ENCODE assay signal across 1 fruit fly cellular context in the genomic region with DNA sequence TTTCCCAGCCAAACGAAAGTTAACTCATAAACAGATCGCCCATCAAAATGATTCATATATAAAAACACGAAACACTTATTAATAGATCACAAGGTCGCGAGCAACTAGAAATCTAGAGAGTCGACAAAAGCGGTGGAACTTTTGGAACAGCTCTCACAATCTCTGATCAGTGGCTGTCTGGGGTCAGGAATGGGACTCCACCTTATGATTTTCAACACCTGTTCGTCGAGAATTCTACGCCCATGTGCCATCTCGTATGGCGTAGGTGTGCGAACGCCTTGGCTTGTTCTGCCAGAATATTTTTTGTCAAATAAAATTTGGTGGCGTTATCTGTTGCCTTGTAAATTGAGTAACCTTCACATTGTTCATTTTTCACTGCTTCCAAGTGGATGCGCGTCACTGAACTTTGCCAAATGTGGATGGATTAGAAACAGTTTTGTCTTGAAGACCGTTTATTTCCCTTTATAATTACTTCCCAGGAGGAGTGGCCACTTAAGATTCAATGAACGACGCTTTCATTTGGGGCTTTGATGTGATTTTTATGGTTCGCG.
TF ChIP-seq lines count a peak whose summit lies in the region.

No protein-coding gene starts in this region.

TF ChIP-seq in whole organism, embryonic, 481 proteins besides CTCF, POLR2A, EP300 and RAD21 (continued from another document and continues in another):
- TF ChIP-seq tgo (GFP tag; IDR thresholded peaks at IDR 0.05; lab: Robert Waterston, UW), result peak; percentile 30; the same call in 1 of the 3 replicates
- peak; percentile 67 for TF ChIP-seq Taf1 (GFP tag; IDR thresholded peaks at IDR 0.05; lab: Robert Waterston, UW)
- TF ChIP-seq cas (GFP tag; IDR thresholded peaks at IDR 0.05; lab: Robert Waterston, UW), result no peak
- TF ChIP-seq Myb (GFP tag; optimal IDR thresholded peaks at IDR 0.05; lab: Kevin White, UChicago), result peak; percentile 5
- 0 out of 2 replicates have a peak, but pooled peaks have one; percentile 14 for TF ChIP-seq gsb (GFP tag; IDR thresholded peaks at IDR 0.05; lab: Robert Waterston, UW)
- TF ChIP-seq Med (GFP tag; lab: Kevin White, UChicago), result peak; percentile 96
- TF ChIP-seq Oli (tag; optimal IDR thresholded peaks at IDR 0.05; lab: Kevin White, UChicago), result no peak
- TF ChIP-seq BEAF-32 (GFP tag; optimal IDR thresholded peaks at IDR 0.05; lab: Kevin White, UChicago), result no peak
- peak; percentile 2 for TF ChIP-seq exex (tag; optimal IDR thresholded peaks at IDR 0.05; lab: Kevin White, UChicago)
- TF ChIP-seq CG3847 (GFP tag; IDR thresholded peaks at IDR 0.05; lab: Robert Waterston, UW), result peak; percentile 43; the same call in 1 of the 2 replicates
- TF ChIP-seq CG11085 (GFP tag; IDR thresholded peaks at IDR 0.05; lab: Robert Waterston, UW), result peak; percentile 59; the same call in 1 of the 2 replicates
- peak; percentile 71 for TF ChIP-seq Hmr (GFP tag; optimal IDR thresholded peaks at IDR 0.05; lab: Kevin White, UChicago)
- 0 out of 2 replicates have a peak, but pooled peaks have one; percentile 14 for TF ChIP-seq CG16779 (GFP tag; IDR thresholded peaks at IDR 0.05; lab: Robert Waterston, UW)
- TF ChIP-seq Mrtf (GFP tag; IDR thresholded peaks at IDR 0.05; lab: Robert Waterston, UW), result no peak; the same call in 2 of the 3 replicates
- no peak for TF ChIP-seq Ets97D (GFP tag; optimal IDR thresholded peaks at IDR 0.05; lab: Kevin White, UChicago)
- no peak for TF ChIP-seq CG31224 (GFP tag; IDR thresholded peaks at IDR 0.05; lab: Robert Waterston, UW)
- TF ChIP-seq CG8478 (optimal IDR thresholded peaks at IDR 0.05; lab: Kevin White, UChicago), result no peak
- TF ChIP-seq nerfin-1 (tag; optimal IDR thresholded peaks at IDR 0.05; lab: Kevin White, UChicago), result no peak
- TF ChIP-seq CG17359 (tag; optimal IDR thresholded peaks at IDR 0.05; lab: Kevin White, UChicago), result peak; percentile 33
- peak; percentile 93 for TF ChIP-seq Rfx (GFP tag; IDR thresholded peaks at IDR 0.05; lab: Robert Waterston, UW)
- TF ChIP-seq Dbx (GFP tag; IDR thresholded peaks at IDR 0.05; lab: Robert Waterston, UW), result peak; percentile 77; the same call in 2 of the 3 replicates
- TF ChIP-seq pnt (GFP tag; optimal IDR thresholded peaks at IDR 0.05; lab: Kevin White, UChicago), result no peak
- no peak for TF ChIP-seq pan (optimal IDR thresholded peaks at IDR 0.05; lab: Kevin White, UChicago)
- peak in 1 of 2 experiments; percentile 31 for TF ChIP-seq pan (GFP tag; optimal IDR thresholded peaks at IDR 0.05 in 1 of 2, IDR thresholded peaks at IDR 0.05 in 1 of 2)
- TF ChIP-seq gem (tag; optimal IDR thresholded peaks at IDR 0.05; lab: Kevin White, UChicago), result peak; percentile 40
- TF ChIP-seq Gsc (GFP tag; IDR thresholded peaks at IDR 0.05; lab: Robert Waterston, UW), result no peak
- peak; percentile 45 for TF ChIP-seq PHDP (tag; optimal IDR thresholded peaks at IDR 0.05; lab: Kevin White, UChicago)
- TF ChIP-seq en (GFP tag; optimal IDR thresholded peaks at IDR 0.05; lab: Kevin White, UChicago), result no peak
- TF ChIP-seq CG7987 (GFP tag; optimal IDR thresholded peaks at IDR 0.05; lab: Kevin White, UChicago), result peak; percentile 28
- TF ChIP-seq nau (GFP tag; optimal IDR thresholded peaks at IDR 0.05; lab: Kevin White, UChicago), result peak; percentile 47
- TF ChIP-seq lilli (GFP tag; optimal IDR thresholded peaks at IDR 0.05; lab: Kevin White, UChicago), result peak; percentile 68
- peak; percentile 67 for TF ChIP-seq mirr (GFP tag; optimal IDR thresholded peaks at IDR 0.05; lab: Kevin White, UChicago)
- peak in 1 of 2 experiments; percentile 45 for TF ChIP-seq Trl (optimal IDR thresholded peaks at IDR 0.05; lab: Kevin White, UChicago)
- no peak for TF ChIP-seq Trl (GFP tag; optimal IDR thresholded peaks at IDR 0.05; lab: Kevin White, UChicago)
- peak; percentile 44 for TF ChIP-seq fu2 (GFP tag; optimal IDR thresholded peaks at IDR 0.05; lab: Kevin White, UChicago)
- TF ChIP-seq sr (GFP tag; IDR thresholded peaks at IDR 0.05; lab: Robert Waterston, UW), result peak; percentile 93
- peak; percentile 76 for TF ChIP-seq Meics (GFP tag; optimal IDR thresholded peaks at IDR 0.05; lab: Kevin White, UChicago)
- no peak for TF ChIP-seq yki (optimal IDR thresholded peaks at IDR 0.05; lab: Kevin White, UChicago)
- TF ChIP-seq Fer3 (tag; optimal IDR thresholded peaks at IDR 0.05; lab: Kevin White, UChicago), result peak; percentile 62
- TF ChIP-seq CG12769 (tag; optimal IDR thresholded peaks at IDR 0.05; lab: Kevin White, UChicago), result peak; percentile 90
- TF ChIP-seq ems (GFP tag; optimal IDR thresholded peaks at IDR 0.05; lab: Kevin White, UChicago), result peak; percentile 4
- TF ChIP-seq hb (GFP tag; IDR thresholded peaks at IDR 0.05; lab: Robert Waterston, UW; ENCODE audit: partially characterized antibody), result no peak
- TF ChIP-seq CG7839 (tag; optimal IDR thresholded peaks at IDR 0.05; lab: Kevin White, UChicago), result peak; percentile 52
- no peak for TF ChIP-seq CG16863 (GFP tag; optimal IDR thresholded peaks at IDR 0.05; lab: Kevin White, UChicago)
- TF ChIP-seq CG11696 (GFP tag; IDR thresholded peaks at IDR 0.05; lab: Robert Waterston, UW), result 0 out of 2 replicates have a peak, but pooled peaks have one; percentile 45
- no peak for TF ChIP-seq Elba2 (GFP tag; optimal IDR thresholded peaks at IDR 0.05; lab: Kevin White, UChicago)
- peak; percentile 74 for TF ChIP-seq CG13624 (GFP tag; optimal IDR thresholded peaks at IDR 0.05; lab: Kevin White, UChicago)
- peak; percentile 39 for TF ChIP-seq CG18619 (GFP tag; optimal IDR thresholded peaks at IDR 0.05; lab: Kevin White, UChicago)
- no peak for TF ChIP-seq CG10959 (GFP tag; IDR thresholded peaks at IDR 0.05; lab: Robert Waterston, UW)
- no peak for TF ChIP-seq Six4 (GFP tag; optimal IDR thresholded peaks at IDR 0.05; lab: Kevin White, UChicago)
- TF ChIP-seq lmd (GFP tag; IDR thresholded peaks at IDR 0.05; lab: Robert Waterston, UW), result peak; percentile 31; the same call in 1 of the 2 replicates
- TF ChIP-seq CG13775 (GFP tag; optimal IDR thresholded peaks at IDR 0.05; lab: Kevin White, UChicago), result peak; percentile 7
- TF ChIP-seq Gug (GFP tag; IDR thresholded peaks at IDR 0.05; lab: Robert Waterston, UW), result peak; percentile 68; the same call in 2 of the 4 replicates
- TF ChIP-seq al (GFP tag; IDR thresholded peaks at IDR 0.05; lab: Robert Waterston, UW), result peak; percentile 48; the same call in 1 of the 2 replicates
- peak; percentile 63 for TF ChIP-seq dysf (GFP tag; IDR thresholded peaks at IDR 0.05; lab: Robert Waterston, UW)
- no peak for TF ChIP-seq ssp (GFP tag; IDR thresholded peaks at IDR 0.05; lab: Robert Waterston, UW)
- TF ChIP-seq ftz-f1 (GFP tag; optimal IDR thresholded peaks at IDR 0.05; lab: Kevin White, UChicago), result peak; percentile 95
- TF ChIP-seq grau (tag; optimal IDR thresholded peaks at IDR 0.05; lab: Kevin White, UChicago), result peak; percentile 29
- TF ChIP-seq toy (GFP tag; IDR thresholded peaks at IDR 0.05; lab: Robert Waterston, UW), result peak; percentile 55; the same call in 1 of the 2 replicates
- peak; percentile 23 for TF ChIP-seq CG17385 (GFP tag; optimal IDR thresholded peaks at IDR 0.05; lab: Kevin White, UChicago)
- TF ChIP-seq ab (GFP tag; optimal IDR thresholded peaks at IDR 0.05; lab: Kevin White, UChicago), result no peak
- TF ChIP-seq Xrp1 (GFP tag; IDR thresholded peaks at IDR 0.05; lab: Robert Waterston, UW), result 0 out of 2 replicates have a peak, but pooled peaks have one; percentile 21
- TF ChIP-seq CG10366 (GFP tag; IDR thresholded peaks at IDR 0.05; lab: Robert Waterston, UW), result 0 out of 2 replicates have a peak, but pooled peaks have one; percentile 28
- no peak for TF ChIP-seq Fer2 (tag; optimal IDR thresholded peaks at IDR 0.05; lab: Kevin White, UChicago)
- TF ChIP-seq inv (GFP tag; IDR thresholded peaks at IDR 0.05; lab: Robert Waterston, UW; ENCODE audit: partially characterized antibody), result no peak
- no peak for TF ChIP-seq CG2202 (tag; optimal IDR thresholded peaks at IDR 0.05; lab: Kevin White, UChicago)
- peak; percentile 88 for TF ChIP-seq CG32532 (GFP tag; IDR thresholded peaks at IDR 0.05; lab: Robert Waterston, UW)
- peak; percentile 35 for TF ChIP-seq kah (GFP tag; optimal IDR thresholded peaks at IDR 0.05; lab: Kevin White, UChicago)
- TF ChIP-seq Side (GFP tag; optimal IDR thresholded peaks at IDR 0.05; lab: Kevin White, UChicago), result peak; percentile 10
- TF ChIP-seq wdn (GFP tag; IDR thresholded peaks at IDR 0.05; lab: Robert Waterston, UW), result peak; percentile 61
- peak; percentile 83 for TF ChIP-seq slbo (GFP tag; IDR thresholded peaks at IDR 0.05; lab: Robert Waterston, UW)
- TF ChIP-seq CG9817 (tag; optimal IDR thresholded peaks at IDR 0.05; lab: Kevin White, UChicago), result peak; percentile 61
- peak; percentile 91 for TF ChIP-seq CG9932 (GFP tag; IDR thresholded peaks at IDR 0.05; lab: Robert Waterston, UW)
- no peak for TF ChIP-seq CG18764 (GFP tag; optimal IDR thresholded peaks at IDR 0.05; lab: Kevin White, UChicago)
- TF ChIP-seq CG12942 (GFP tag; optimal IDR thresholded peaks at IDR 0.05; lab: Kevin White, UChicago), result peak; percentile 8
- 0 out of 2 replicates have a peak, but pooled peaks have one; percentile 22 for TF ChIP-seq bowl (GFP tag; IDR thresholded peaks at IDR 0.05; lab: Robert Waterston, UW)
- TF ChIP-seq maf-S (GFP tag; optimal IDR thresholded peaks at IDR 0.05; lab: Kevin White, UChicago), result no peak
- peak; percentile 39 for TF ChIP-seq CG12659 (GFP tag; optimal IDR thresholded peaks at IDR 0.05; lab: Kevin White, UChicago)
- peak; percentile 27 for TF ChIP-seq shn (GFP tag; optimal IDR thresholded peaks at IDR 0.05; lab: Kevin White, UChicago)
- peak; percentile 59 for TF ChIP-seq CG2678 (tag; optimal IDR thresholded peaks at IDR 0.05; lab: Kevin White, UChicago)
- peak; percentile 6 for TF ChIP-seq unpg (GFP tag; optimal IDR thresholded peaks at IDR 0.05; lab: Kevin White, UChicago)
- TF ChIP-seq az2 (GFP tag; optimal IDR thresholded peaks at IDR 0.05; lab: Kevin White, UChicago), result no peak
- TF ChIP-seq Dip3 (GFP tag; optimal IDR thresholded peaks at IDR 0.05; lab: Kevin White, UChicago), result peak; percentile 37
- peak; percentile 1 for TF ChIP-seq Usf (GFP tag; optimal IDR thresholded peaks at IDR 0.05; lab: Kevin White, UChicago)
- peak; percentile 40 to 48 for TF ChIP-seq dpn (GFP tag; optimal IDR thresholded peaks at IDR 0.05; lab: Kevin White, UChicago)
- peak; percentile 35 for TF ChIP-seq ERR (GFP tag; optimal IDR thresholded peaks at IDR 0.05; lab: Kevin White, UChicago)
- TF ChIP-seq esg (GFP tag; conservative IDR thresholded peaks at IDR 0.05; lab: Robert Waterston, UW), result no peak
- peak; percentile 10 for TF ChIP-seq CG30403 (GFP tag; optimal IDR thresholded peaks at IDR 0.05; lab: Kevin White, UChicago)
- peak; percentile 53; the same call in 1 of the 2 replicates for TF ChIP-seq CG11247 (GFP tag; IDR thresholded peaks at IDR 0.05; lab: Robert Waterston, UW)
- TF ChIP-seq amos (GFP tag; IDR thresholded peaks at IDR 0.05; lab: Robert Waterston, UW; ENCODE audit: partially characterized antibody), result no peak
- peak; percentile 6 for TF ChIP-seq Sox102F (GFP tag; optimal IDR thresholded peaks at IDR 0.05; lab: Kevin White, UChicago)
- TF ChIP-seq sob (GFP tag; IDR thresholded peaks at IDR 0.05; lab: Robert Waterston, UW), result peak; percentile 63
- TF ChIP-seq eyg (GFP tag; optimal IDR thresholded peaks at IDR 0.05; lab: Kevin White, UChicago), result no peak
- TF ChIP-seq CG2116 (GFP tag; optimal IDR thresholded peaks at IDR 0.05; lab: Kevin White, UChicago), result no peak
- TF ChIP-seq CG8944 (GFP tag; optimal IDR thresholded peaks at IDR 0.05; lab: Kevin White, UChicago), result peak; percentile 26
- peak; percentile 25 for TF ChIP-seq Hsf (GFP tag; optimal IDR thresholded peaks at IDR 0.05; lab: Kevin White, UChicago)
- TF ChIP-seq CG9215 (GFP tag; IDR thresholded peaks at IDR 0.05; lab: Robert Waterston, UW), result peak; percentile 45; the same call in 1 of the 2 replicates
- TF ChIP-seq HLH54F (GFP tag; optimal IDR thresholded peaks at IDR 0.05; lab: Kevin White, UChicago), result peak; percentile 61
- TF ChIP-seq CG17802 (tag; optimal IDR thresholded peaks at IDR 0.05; lab: Kevin White, UChicago), result no peak
- peak; percentile 67 for TF ChIP-seq zfh2 (GFP tag; optimal IDR thresholded peaks at IDR 0.05; lab: Kevin White, UChicago)
- TF ChIP-seq dimm (GFP tag; IDR thresholded peaks at IDR 0.05; lab: Robert Waterston, UW), result no peak
- peak; percentile 37; the same call in 1 of the 2 replicates for TF ChIP-seq Dref (GFP tag; IDR thresholded peaks at IDR 0.05; lab: Robert Waterston, UW)
- TF ChIP-seq CG8290 (GFP tag; optimal IDR thresholded peaks at IDR 0.05; lab: Kevin White, UChicago), result no peak
- TF ChIP-seq CG8290 (tag; optimal IDR thresholded peaks at IDR 0.05; lab: Kevin White, UChicago), result peak in 1 of 2 experiments; percentile 89
- no peak for TF ChIP-seq CG1832 (GFP tag; optimal IDR thresholded peaks at IDR 0.05; lab: Kevin White, UChicago)
- no peak for TF ChIP-seq CG9876 (GFP tag; optimal IDR thresholded peaks at IDR 0.05; lab: Kevin White, UChicago)
- TF ChIP-seq CG1233 (GFP tag; optimal IDR thresholded peaks at IDR 0.05; lab: Kevin White, UChicago), result peak; percentile 8
- peak; percentile 64 for TF ChIP-seq Antp (GFP tag; optimal IDR thresholded peaks at IDR 0.05; lab: Kevin White, UChicago)
- no peak for TF ChIP-seq fd96Cb (tag; optimal IDR thresholded peaks at IDR 0.05; lab: Kevin White, UChicago)
- TF ChIP-seq rib (GFP tag; IDR thresholded peaks at IDR 0.05; lab: Robert Waterston, UW), result peak; percentile 77; the same call in 1 of the 2 replicates
- peak; percentile 59 for TF ChIP-seq CG13296 (GFP tag; optimal IDR thresholded peaks at IDR 0.05; lab: Kevin White, UChicago)
- peak; percentile 73 for TF ChIP-seq schlank (tag; optimal IDR thresholded peaks at IDR 0.05; lab: Kevin White, UChicago)
- TF ChIP-seq sd (tag; optimal IDR thresholded peaks at IDR 0.05; lab: Kevin White, UChicago), result peak; percentile 93
- TF ChIP-seq NFAT (GFP tag; IDR thresholded peaks at IDR 0.05; lab: Robert Waterston, UW), result peak; percentile 89; the same call in 1 of the 2 replicates
- TF ChIP-seq zfh1 (GFP tag; IDR thresholded peaks at IDR 0.05; lab: Robert Waterston, UW), result 0 out of 3 replicates have a peak, but pooled peaks have one; percentile 10
- TF ChIP-seq Neu2 (GFP tag; optimal IDR thresholded peaks at IDR 0.05; lab: Kevin White, UChicago; ENCODE audit: borderline replicate concordance), result no peak
- TF ChIP-seq gro (GFP tag; optimal IDR thresholded peaks at IDR 0.05; lab: Kevin White, UChicago), result peak; percentile 69
- peak; percentile 18 for TF ChIP-seq CG4854 (GFP tag; optimal IDR thresholded peaks at IDR 0.05; lab: Kevin White, UChicago)
- no peak for TF ChIP-seq CG6791 (GFP tag; IDR thresholded peaks at IDR 0.05; lab: Robert Waterston, UW; ENCODE audit: partially characterized antibody)
- peak; percentile 29; the same call in 1 of the 2 replicates for TF ChIP-seq Ptx1 (GFP tag; IDR thresholded peaks at IDR 0.05; lab: Robert Waterston, UW)
- peak; percentile 10 for TF ChIP-seq BtbVII (GFP tag; optimal IDR thresholded peaks at IDR 0.05; lab: Kevin White, UChicago)
- peak; percentile 5 for TF ChIP-seq ash1 (GFP tag; optimal IDR thresholded peaks at IDR 0.05; lab: Kevin White, UChicago)
